Worm (Caenorhabditis elegans): ENCODE measurements around the gene R07B7.8.

- TF ChIP-seq pha-4 (GFP tag; IDR thresholded peaks at IDR 0.05), result no peak
- TF ChIP-seq pha-4 (tag; optimal IDR thresholded peaks at IDR 0.05), result no peak
- no peak for TF ChIP-seq ztf-11 (tag; optimal IDR thresholded peaks at IDR 0.05)
Observed at ce11 chrV:12113726-12114125, 29.6 kb upstream of the R07B7.8 start.
